Worm (Caenorhabditis elegans) whole organism, L3 larva: Measurements from ENCODE around the gene gcy-22.

Source experiments
- ZK546.5 ChIP-seq: sonication (generic microtip); optimal IDR thresholded peaks from 2 replicates; lab custom pipeline; 2017; ENCODE audit warnings: missing biosample characterization, missing genetic modification characterization
- aly-2 ChIP-seq: fragments of 150-350 bp; optimal IDR thresholded peaks from 2 replicates; lab custom pipeline; 2014; ENCODE audit warnings: missing biosample characterization, missing genetic modification characterization
- ama-1 ChIP-seq: fragments of 150-350 bp; optimal IDR thresholded peaks from 2 replicates; lab custom pipeline; 2018
- ceh-16 ChIP-seq: sonication (generic microtip); optimal IDR thresholded peaks from 2 replicates; lab custom pipeline; 2017; ENCODE audit warnings: missing biosample characterization, missing genetic modification characterization
- ceh-28 ChIP-seq: fragments of 150-350 bp; optimal IDR thresholded peaks from 2 replicates; lab custom pipeline; 2014; ENCODE audit warnings: missing biosample characterization, missing genetic modification reagents, missing genetic modification characterization
- ceh-9 ChIP-seq: sonication (generic microtip); optimal IDR thresholded peaks from 2 replicates; lab custom pipeline; 2018; ENCODE audit warnings: missing biosample characterization, missing genetic modification characterization
- egl-27 ChIP-seq: sonication (generic microtip); optimal IDR thresholded peaks from 4 replicates; lab custom pipeline; 2017; ENCODE audit warnings: missing biosample characterization, missing genetic modification reagents, missing genetic modification characterization
- egl-5 ChIP-seq: fragments of 150-350 bp; optimal IDR thresholded peaks from 2 replicates; lab custom pipeline; 2017; ENCODE audit warnings: missing biosample characterization, missing genetic modification reagents, missing genetic modification characterization, inconsistent platforms
- elt-1 ChIP-seq: fragments of 150-350 bp; optimal IDR thresholded peaks from 2 replicates; lab custom pipeline; 2014; ENCODE audit warnings: missing biosample characterization, missing genetic modification characterization
- elt-2 ChIP-seq: sonication (generic microtip); optimal IDR thresholded peaks from 2 replicates; lab custom pipeline; 2016; ENCODE audit warnings: missing genetic modification reagents, mild to moderate bottlenecking, missing genetic modification characterization, missing compliant biosample characterization
- elt-3 ChIP-seq, 3 experiments: fragments of 150-350 bp in 1 of 3; sonication (generic microtip) in 2 of 3; optimal IDR thresholded peaks; 2 replicates in 2 of 3; 4 replicates in 1 of 3; lab custom pipeline; 2014 to 2017; ENCODE audit warnings: missing biosample characterization in 3 of 3, missing genetic modification characterization in 3 of 3
- eor-1 ChIP-seq, 2 experiments: fragments of 150-350 bp; optimal IDR thresholded peaks; 2 replicates each; lab custom pipeline; 2014 to 2018; ENCODE audit warnings: missing biosample characterization in 2 of 2, missing genetic modification characterization in 2 of 2
- fkh-10 ChIP-seq: sonication (generic microtip); optimal IDR thresholded peaks from 2 replicates; lab custom pipeline; 2017; ENCODE audit warnings: missing biosample characterization, missing genetic modification reagents, missing genetic modification characterization
- fkh-2 ChIP-seq: fragments of 150-350 bp; optimal IDR thresholded peaks from 2 replicates; lab custom pipeline; 2014; ENCODE audit warnings: missing biosample characterization, missing genetic modification reagents, missing genetic modification characterization
- hmg-11 ChIP-seq: sonication (generic microtip); optimal IDR thresholded peaks from 2 replicates; lab custom pipeline; 2016; ENCODE audit warnings: missing genetic modification characterization, missing compliant biosample characterization
- jun-1 ChIP-seq: fragments of 150-350 bp; optimal IDR thresholded peaks from 2 replicates; lab custom pipeline; 2014; ENCODE audit warnings: missing biosample characterization, missing genetic modification reagents, missing genetic modification characterization
- lin-15B ChIP-seq: fragments of 150-350 bp; optimal IDR thresholded peaks from 2 replicates; lab custom pipeline; 2014; ENCODE audit warnings: missing biosample characterization, missing genetic modification characterization
- lin-39 ChIP-seq: fragments of 150-350 bp; optimal IDR thresholded peaks from 2 replicates; lab custom pipeline; 2018; ENCODE audit warnings: missing biosample characterization, missing genetic modification reagents, missing genetic modification characterization
- lsy-12 ChIP-seq: sonication (generic microtip); optimal IDR thresholded peaks from 2 replicates; lab custom pipeline; 2016; ENCODE audit warnings: mild to moderate bottlenecking, missing genetic modification characterization, missing compliant biosample characterization
- mdl-1 ChIP-seq: fragments of 150-350 bp; optimal IDR thresholded peaks from 2 replicates; lab custom pipeline; 2014; ENCODE audit warnings: missing biosample characterization, missing genetic modification characterization
- nfya-1 ChIP-seq: sonication (generic microtip); optimal IDR thresholded peaks from 2 replicates; lab custom pipeline; 2017; ENCODE audit warnings: missing genetic modification characterization, mild to moderate bottlenecking, missing compliant biosample characterization, antibody characterized with exemption, moderate library complexity; ENCODE audit not compliant: insufficient read depth
- nhr-11 ChIP-seq: fragments of 150-350 bp; optimal IDR thresholded peaks from 2 replicates; lab custom pipeline; 2014; ENCODE audit warnings: missing biosample characterization, missing genetic modification characterization
- nhr-12 ChIP-seq: fragments of 150-350 bp; optimal IDR thresholded peaks from 2 replicates; lab custom pipeline; 2014; ENCODE audit warnings: missing biosample characterization, missing genetic modification characterization
- nhr-23 ChIP-seq: fragments of 150-350 bp; optimal IDR thresholded peaks from 2 replicates; lab custom pipeline; 2014; ENCODE audit warnings: missing biosample characterization, missing genetic modification reagents, missing genetic modification characterization
- nhr-237 ChIP-seq: fragments of 150-350 bp; optimal IDR thresholded peaks from 2 replicates; lab custom pipeline; 2014; ENCODE audit warnings: missing biosample characterization, missing genetic modification characterization
- nhr-25 ChIP-seq: sonication (generic microtip); optimal IDR thresholded peaks from 2 replicates; lab custom pipeline; 2017; ENCODE audit warnings: missing biosample characterization, missing genetic modification characterization
- nhr-67 ChIP-seq: fragments of 150-350 bp; optimal IDR thresholded peaks from 2 replicates; lab custom pipeline; 2014; ENCODE audit warnings: missing biosample characterization, missing genetic modification characterization
- nhr-76 ChIP-seq: fragments of 150-350 bp; sonication (generic microtip); optimal IDR thresholded peaks from 5 replicates; lab custom pipeline; 2014; ENCODE audit warnings: missing biosample characterization, missing genetic modification characterization
- nhr-77 ChIP-seq: fragments of 150-350 bp; optimal IDR thresholded peaks from 2 replicates; lab custom pipeline; 2014; ENCODE audit warnings: missing biosample characterization, missing genetic modification characterization
- pqm-1 ChIP-seq: fragments of 150-350 bp; optimal IDR thresholded peaks from 2 replicates; lab custom pipeline; 2017; ENCODE audit warnings: missing biosample characterization, missing genetic modification characterization, inconsistent platforms
- skn-1 ChIP-seq: fragments of 150-350 bp; optimal IDR thresholded peaks from 2 replicates; lab custom pipeline; 2014; ENCODE audit warnings: missing biosample characterization, missing genetic modification characterization
- tbx-2 ChIP-seq: sonication (generic microtip); optimal IDR thresholded peaks from 2 replicates; lab custom pipeline; 2016; ENCODE audit warnings: mild to moderate bottlenecking, missing genetic modification characterization, missing compliant biosample characterization
- unc-39 ChIP-seq: sonication (generic microtip); optimal IDR thresholded peaks from 4 replicates; lab custom pipeline; 2017; ENCODE audit warnings: missing biosample characterization, missing genetic modification characterization
- unc-62 ChIP-seq: fragments of 150-350 bp; sonication (generic microtip); optimal IDR thresholded peaks from 4 replicates; lab custom pipeline; 2014; ENCODE audit warnings: missing biosample characterization, missing genetic modification reagents, missing genetic modification characterization
- zag-1 ChIP-seq: fragments of 150-350 bp; optimal IDR thresholded peaks from 2 replicates; lab custom pipeline; 2014; ENCODE audit warnings: missing biosample characterization, missing genetic modification characterization
- ztf-11 ChIP-seq: fragments of 150-350 bp; optimal IDR thresholded peaks from 2 replicates; lab custom pipeline; 2014; ENCODE audit warnings: missing biosample characterization, missing genetic modification characterization
- ztf-4 ChIP-seq: fragments of 150-350 bp; optimal IDR thresholded peaks from 2 replicates; lab custom pipeline; 2014; ENCODE audit warnings: missing biosample characterization, missing genetic modification characterization

The gcy-22 gene

ce11 chrV:20785848-20786225 is 39.0 kb downstream of the gcy-22 start:
- TF ChIP-seq nhr-67 (tag; lab: Kevin White, UChicago), result no peak
- TF ChIP-seq nhr-25 (tag; lab: Kevin White, UChicago), result no peak
- no peak for TF ChIP-seq mdl-1
- no peak for TF ChIP-seq nhr-11
- TF ChIP-seq ceh-28, result no peak
- no peak for TF ChIP-seq zag-1 (tag; lab: Kevin White, UChicago)
- TF ChIP-seq unc-62, result no peak
- no peak for TF ChIP-seq jun-1 (tag; lab: Kevin White, UChicago)

ce11 chrV:20785050-20785847 is 39.6 kb downstream of the gcy-22 start:
- no peak for TF ChIP-seq nhr-25 (tag; lab: Kevin White, UChicago)
- peak; percentile 37 for TF ChIP-seq ceh-28
- peak; percentile 1 for TF ChIP-seq ama-1
- TF ChIP-seq elt-2, result peak; percentile 29
- TF ChIP-seq aly-2 (tag; lab: Kevin White, UChicago), result peak; percentile 53
- no peak for TF ChIP-seq fkh-10 (GFP tag; lab: Kevin White, UChicago)
- TF ChIP-seq, all 47 proteins: peak for 4

- TF ChIP-seq ZK546.5 (tag; lab: Kevin White, UChicago), result no peak
- no peak for TF ChIP-seq nhr-76
- TF ChIP-seq nhr-77 (tag; lab: Kevin White, UChicago), result no peak
- no peak for TF ChIP-seq nhr-11
- no peak for TF ChIP-seq jun-1 (tag; lab: Kevin White, UChicago)
- TF ChIP-seq elt-1 (tag; lab: Kevin White, UChicago), result no peak
- no peak for TF ChIP-seq aly-2 (tag; lab: Kevin White, UChicago)
- no peak for TF ChIP-seq ama-1
Observed at ce11 chrV:20783642-20784041, 41.2 kb downstream of the gcy-22 start.

- TF ChIP-seq lin-39 (tag; lab: Kevin White, UChicago) (peak; percentile 33), unc-62 (no peak), hmg-11 (tag; lab: Kevin White, UChicago) (peak; percentile 38), nfya-1 (tag; lab: Kevin White, UChicago) (peak; percentile 87), nhr-25 (tag; lab: Kevin White, UChicago) (no peak), lin-15B (peak; percentile 33), skn-1 (tag; lab: Kevin White, UChicago) (no peak), ztf-11 (tag; lab: Kevin White, UChicago) (no peak), eor-1 (tag; optimal IDR thresholded peaks at IDR 0.05; lab: Kevin White, UChicago) (no peak), mdl-1 (peak; percentile 24), egl-5 (tag; lab: Kevin White, UChicago) (no peak), ceh-28 (peak; percentile 3), ceh-9 (tag; lab: Kevin White, UChicago) (no peak), elt-1 (tag; lab: Kevin White, UChicago) (no peak), ZK546.5 (tag; lab: Kevin White, UChicago) (no peak), tbx-2 (tag; lab: Kevin White, UChicago) (no peak), unc-39 (tag; lab: Kevin White, UChicago) (no peak), fkh-10 (GFP tag; lab: Kevin White, UChicago) (peak; percentile 98), nhr-23 (tag; lab: Kevin White, UChicago) (no peak), ztf-4 (tag; lab: Kevin White, UChicago) (no peak), ama-1 (peak; percentile 86), nhr-237 (tag; lab: Kevin White, UChicago) (no peak), egl-27 (tag; lab: Kevin White, UChicago) (no peak), nhr-76 (no peak), nhr-12 (no peak), pqm-1 (no peak), ceh-16 (tag; lab: Kevin White, UChicago) (no peak), fkh-2 (tag; lab: Kevin White, UChicago) (no peak), lsy-12 (tag; lab: Kevin White, UChicago) (peak; percentile 48), elt-3 (tag; optimal IDR thresholded peaks at IDR 0.05; lab: Kevin White, UChicago) (no peak)
Observed at ce11 chrV:20782188-20782587, 42.7 kb downstream of the gcy-22 start.
